Worm (Caenorhabditis elegans): Measurements from ENCODE around the gene srj-10.

DNA sequence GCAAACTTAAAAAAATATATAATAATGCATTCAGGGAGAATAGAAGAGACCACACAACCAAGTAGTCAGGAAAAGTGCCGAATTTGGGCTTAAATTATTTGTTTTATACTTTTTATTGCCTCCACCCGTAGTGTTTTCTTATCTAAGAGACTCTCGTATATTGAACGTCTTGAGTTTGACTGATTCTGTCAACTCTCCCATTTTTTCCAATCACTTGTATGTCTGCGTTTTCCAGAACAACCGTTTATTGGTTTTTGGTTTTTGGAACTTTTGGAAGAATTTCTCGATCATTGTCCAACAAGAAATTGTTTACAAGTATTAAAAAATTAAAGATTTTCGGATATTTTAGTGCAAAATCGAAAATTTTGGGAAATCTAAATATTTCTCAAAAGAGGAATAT lies 30.1 kb downstream of the srj-10 start:
- TF ChIP-seq drap-1 (GFP tag; optimal IDR thresholded peaks at IDR 0.05), result no peak
- no peak for TF ChIP-seq elt-1 (tag; optimal IDR thresholded peaks at IDR 0.05; ENCODE audit: borderline replicate concordance, insufficient read depth)
- TF ChIP-seq sptf-1 (tag; optimal IDR thresholded peaks at IDR 0.05), result no peak
- no peak for TF ChIP-seq elt-3 (tag; optimal IDR thresholded peaks at IDR 0.05)
- TF ChIP-seq snpc-4 (tag; optimal IDR thresholded peaks at IDR 0.05), result no peak
- TF ChIP-seq nhr-12 (tag; optimal IDR thresholded peaks at IDR 0.05), result no peak
- no peak for TF ChIP-seq M03D4.4 (tag; optimal IDR thresholded peaks at IDR 0.05)
- TF ChIP-seq blmp-1 (tag; optimal IDR thresholded peaks at IDR 0.05), result no peak
